Fruit fly (Drosophila melanogaster): ENCODE data around the gene CG17328.

Gene CG17328

DNA sequence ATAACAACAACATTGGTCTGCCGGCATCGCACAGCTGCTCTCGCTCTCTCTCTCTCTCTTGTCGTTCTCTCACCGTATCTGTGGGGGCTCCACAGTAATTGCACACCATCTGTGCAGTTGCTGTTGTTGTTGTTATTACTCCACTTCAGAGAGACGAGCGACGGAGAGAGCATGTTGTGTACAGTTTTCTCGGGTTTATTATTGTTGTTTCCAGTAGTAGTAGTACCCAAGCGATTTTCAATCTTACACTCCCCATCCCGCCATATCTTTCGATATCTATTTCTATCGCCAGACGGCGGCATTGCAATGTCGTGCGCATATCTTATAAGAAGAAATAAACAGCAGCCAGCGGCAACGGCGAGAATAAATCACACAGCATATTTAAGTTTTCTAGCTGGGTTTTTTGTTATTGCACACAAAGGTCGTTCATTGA, 31.6 kb upstream of the CG17328 start (continued):
- TF ChIP-seq Neu2 (GFP tag; optimal IDR thresholded peaks at IDR 0.05; ENCODE audit: borderline replicate concordance) (peak; percentile 8), CG9932 (GFP tag; IDR thresholded peaks at IDR 0.05) (no peak), unc-4 (GFP tag; IDR thresholded peaks at IDR 0.05; ENCODE audit: partially characterized antibody) (no peak), br (optimal IDR thresholded peaks at IDR 0.05) (no peak), fru (optimal IDR thresholded peaks at IDR 0.05) (no peak), Hr51 (GFP tag; optimal IDR thresholded peaks at IDR 0.05) (no peak), HLH54F (GFP tag; optimal IDR thresholded peaks at IDR 0.05) (no peak), az2 (GFP tag; optimal IDR thresholded peaks at IDR 0.05) (no peak), hth (optimal IDR thresholded peaks at IDR 0.05) (no peak), Bgb (GFP tag; IDR thresholded peaks at IDR 0.05; ENCODE audit: partially characterized antibody) (no peak), CG1233 (GFP tag; optimal IDR thresholded peaks at IDR 0.05) (no peak), ranshi (GFP tag; IDR thresholded peaks at IDR 0.05) (no peak), cg (GFP tag; optimal IDR thresholded peaks at IDR 0.05) (peak; percentile 49), Med (GFP tag) (peak; percentile 75), Xrp1 (GFP tag; IDR thresholded peaks at IDR 0.05) (no peak), CG13287 (GFP tag; IDR thresholded peaks at IDR 0.05; ENCODE audit: partially characterized antibody) (no peak), dpn (GFP tag; optimal IDR thresholded peaks at IDR 0.05) (no peak), Dad (GFP tag; optimal IDR thresholded peaks at IDR 0.05) (no peak), CG8765 (GFP tag; IDR thresholded peaks at IDR 0.05) (no peak), Abd-B (GFP tag; optimal IDR thresholded peaks at IDR 0.05) (no peak), shn (GFP tag; optimal IDR thresholded peaks at IDR 0.05) (no peak), CG9727 (GFP tag; optimal IDR thresholded peaks at IDR 0.05) (no peak), CG14965 (GFP tag; optimal IDR thresholded peaks at IDR 0.05; ENCODE audit: borderline replicate concordance) (no peak), h (optimal IDR thresholded peaks at IDR 0.05) (no peak), schlank (tag; optimal IDR thresholded peaks at IDR 0.05) (no peak), dati (GFP tag; IDR thresholded peaks at IDR 0.05) (no peak), Dek (tag; optimal IDR thresholded peaks at IDR 0.05) (no peak), GATAe (GFP tag; conservative IDR thresholded peaks at IDR 0.05) (no peak), BtbVII (GFP tag; optimal IDR thresholded peaks at IDR 0.05) (no peak), CG4328 (GFP tag; optimal IDR thresholded peaks at IDR 0.05) (no peak), Dref (GFP tag; IDR thresholded peaks at IDR 0.05) (no peak), NC2α (GFP tag; optimal IDR thresholded peaks at IDR 0.05) (no peak), ap (GFP tag; IDR thresholded peaks at IDR 0.05) (no peak), grau (tag; optimal IDR thresholded peaks at IDR 0.05) (no peak), Mes4 (GFP tag; optimal IDR thresholded peaks at IDR 0.05) (no peak), CG3838 (GFP tag; optimal IDR thresholded peaks at IDR 0.05) (peak; percentile 54), CG31224 (GFP tag; IDR thresholded peaks at IDR 0.05) (no peak), lola (GFP tag; optimal IDR thresholded peaks at IDR 0.05) (no peak), Max (GFP tag; optimal IDR thresholded peaks at IDR 0.05) (no peak), Mad (GFP tag; optimal IDR thresholded peaks at IDR 0.05) (no peak), CG6175 (GFP tag; IDR thresholded peaks at IDR 0.05) (no peak), HLH3B (GFP tag; IDR thresholded peaks at IDR 0.05) (no peak), CG9609 (GFP tag; optimal IDR thresholded peaks at IDR 0.05) (no peak), BEAF-32 (GFP tag; optimal IDR thresholded peaks at IDR 0.05) (no peak), pzg (GFP tag; optimal IDR thresholded peaks at IDR 0.05) (no peak), Nf-YA (GFP tag; IDR thresholded peaks at IDR 0.05) (no peak), B-H2 (GFP tag; optimal IDR thresholded peaks at IDR 0.05) (no peak), CG31441 (GFP tag; IDR thresholded peaks at IDR 0.05) (no peak), sug (tag; optimal IDR thresholded peaks at IDR 0.05) (no peak), CG9876 (GFP tag; optimal IDR thresholded peaks at IDR 0.05) (no peak), pfk (GFP tag; optimal IDR thresholded peaks at IDR 0.05) (peak; percentile 66), CG11247 (GFP tag; IDR thresholded peaks at IDR 0.05) (no peak), Hey (tag; optimal IDR thresholded peaks at IDR 0.05) (no peak)

Data from whole organism, embryonic.